Worm (Caenorhabditis elegans): Measurements from ENCODE around the gene C45G7.4.

Gene C45G7.4

DNA sequence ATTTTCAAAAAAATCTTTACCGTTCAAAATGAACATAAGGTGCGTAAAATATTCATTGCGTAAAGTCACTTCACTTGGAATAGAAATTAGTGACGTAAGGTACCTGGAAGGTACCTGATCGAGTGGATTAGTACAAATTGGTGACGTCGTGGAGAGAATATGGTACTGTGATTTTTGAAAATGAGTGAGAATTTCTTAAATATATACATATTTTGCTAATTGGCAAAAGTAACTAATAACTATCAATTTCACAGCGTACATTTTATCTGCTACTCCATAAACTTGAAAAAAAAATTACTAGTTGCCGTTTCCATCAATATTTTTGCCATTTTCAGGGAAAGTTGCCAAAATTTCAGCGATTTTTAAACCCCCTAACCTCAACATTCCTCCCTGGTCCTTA lies 16.1 kb upstream of the C45G7.4 start:
- TF ChIP-seq ztf-11 (tag; optimal IDR thresholded peaks at IDR 0.05): no peak
- no peak for TF ChIP-seq peb-1 (tag; optimal IDR thresholded peaks at IDR 0.05)
- no peak for TF ChIP-seq F13H6.1 (tag; optimal IDR thresholded peaks at IDR 0.05)
- TF ChIP-seq ceh-16 (tag; optimal IDR thresholded peaks at IDR 0.05): no peak
- TF ChIP-seq nhr-129 (tag; optimal IDR thresholded peaks at IDR 0.05): no peak
- no peak for TF ChIP-seq unc-55 (GFP tag; optimal IDR thresholded peaks at IDR 0.05)
- no peak for TF ChIP-seq elt-1 (tag; optimal IDR thresholded peaks at IDR 0.05)
- TF ChIP-seq ceh-82 (tag; optimal IDR thresholded peaks at IDR 0.05): no peak
- TF ChIP-seq crh-2 (tag; optimal IDR thresholded peaks at IDR 0.05): no peak
- no peak for TF ChIP-seq nhr-12 (tag; optimal IDR thresholded peaks at IDR 0.05)
- TF ChIP-seq nhr-10 (tag; optimal IDR thresholded peaks at IDR 0.05): no peak
- no peak for TF ChIP-seq elt-3 (tag; optimal IDR thresholded peaks at IDR 0.05)
- no peak for TF ChIP-seq nhr-11 (tag; optimal IDR thresholded peaks at IDR 0.05)
- TF ChIP-seq mbf-1 (tag; optimal IDR thresholded peaks at IDR 0.05): no peak
- TF ChIP-seq ztf-1 (GFP tag; conservative IDR thresholded peaks at IDR 0.05): no peak
- TF ChIP-seq lsy-2 (tag; optimal IDR thresholded peaks at IDR 0.05): no peak
- no peak for TF ChIP-seq fos-1 (tag; optimal IDR thresholded peaks at IDR 0.05)
- TF ChIP-seq unc-62 (GFP tag; optimal IDR thresholded peaks at IDR 0.05): no peak

DNA sequence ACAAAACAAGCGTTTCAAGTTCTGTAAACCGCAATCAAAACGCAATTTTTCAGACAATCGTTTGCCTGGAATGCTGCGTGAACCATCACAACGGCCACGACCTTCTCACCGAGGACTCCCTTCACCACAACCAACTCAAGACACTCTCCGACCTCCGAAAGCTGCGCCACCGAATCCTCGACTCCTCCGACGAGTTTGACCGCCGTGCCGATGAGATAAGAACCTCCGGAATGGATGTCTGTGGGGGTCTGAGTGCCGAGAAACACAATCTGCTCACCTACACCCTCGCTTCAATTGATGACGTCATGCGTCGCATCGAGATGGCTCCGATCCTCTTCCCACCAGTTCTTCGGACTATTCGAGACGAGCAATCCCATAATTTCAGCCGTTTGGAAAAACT lies 1.6 kb downstream of the C45G7.4 start:
- TF ChIP-seq nhr-10 (tag; optimal IDR thresholded peaks at IDR 0.05) (no peak), nhr-25 (tag; optimal IDR thresholded peaks at IDR 0.05) (no peak), ztf-4 (tag; optimal IDR thresholded peaks at IDR 0.05) (no peak)

DNA sequence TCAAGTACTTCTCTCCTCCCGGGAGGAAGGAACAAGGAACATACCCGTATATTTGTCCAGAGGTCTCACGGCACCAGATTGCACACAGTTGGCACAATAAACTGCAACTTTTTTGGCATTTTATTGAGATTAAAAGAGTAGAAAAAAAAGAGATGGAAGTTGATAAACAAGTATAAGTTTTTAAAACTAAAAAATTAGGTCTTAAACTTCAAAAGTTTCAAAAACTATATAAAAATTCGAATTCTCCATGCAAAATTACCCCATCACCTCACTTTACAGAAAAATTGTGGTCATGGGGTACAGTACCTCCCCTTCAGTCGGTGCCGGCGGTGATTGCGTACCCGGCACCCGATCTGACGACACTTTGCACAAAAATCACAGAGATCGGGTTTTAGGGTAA lies 18.4 kb downstream of the C45G7.4 start, which contains the start of gene C45G7.13:
TSS of gene C45G7.13 (minus strand) at position 101 of the 400 bp plus-strand sequence.
- TF ChIP-seq unc-39 (tag; optimal IDR thresholded peaks at IDR 0.05) (no peak), ztf-1 (GFP tag; conservative IDR thresholded peaks at IDR 0.05) (no peak), nhr-10 (tag; optimal IDR thresholded peaks at IDR 0.05) (no peak)

DNA sequence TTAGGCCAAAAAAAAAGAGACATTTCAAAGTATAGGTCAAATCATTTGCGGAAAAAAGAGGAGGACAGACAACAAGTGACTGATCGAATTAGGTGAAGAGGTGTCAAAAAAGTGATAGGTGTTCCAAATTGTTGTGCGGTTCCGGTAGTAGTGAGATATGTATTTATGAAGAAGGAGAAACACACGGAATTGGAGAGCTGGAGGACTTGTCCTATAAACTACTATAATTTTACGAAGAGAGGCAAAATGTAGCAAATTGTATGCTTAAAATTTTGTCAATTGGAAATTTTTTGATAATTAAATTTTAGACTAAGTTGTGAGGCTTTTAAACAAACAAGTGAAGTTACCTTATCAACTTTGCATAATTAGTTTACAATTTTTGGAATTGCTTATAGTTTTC lies 18.9 kb downstream of the C45G7.4 start:
- no peak for TF ChIP-seq nhr-129 (tag; optimal IDR thresholded peaks at IDR 0.05)

DNA sequence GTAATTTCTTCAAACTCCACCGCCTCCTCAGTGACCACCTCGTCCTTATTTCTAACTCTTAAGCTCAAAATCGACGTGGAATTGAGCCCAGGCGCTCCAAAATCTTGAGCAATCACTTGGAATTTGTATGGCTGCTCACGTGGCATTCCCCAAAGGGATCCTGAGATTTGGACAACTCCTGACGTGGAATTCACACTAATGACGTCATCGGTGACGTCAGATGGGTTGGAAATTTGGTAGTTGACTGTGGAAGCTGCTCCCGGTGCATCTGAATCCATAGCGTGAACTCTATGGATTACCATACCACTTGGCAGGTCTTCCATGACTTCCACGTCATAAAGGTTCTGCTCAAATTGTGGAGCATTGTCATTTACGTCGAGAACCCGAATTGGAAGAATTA lies 22.3 kb downstream of the C45G7.4 start:
- TF ChIP-seq ztf-4 (tag; optimal IDR thresholded peaks at IDR 0.05) (no peak), snpc-4 (tag; optimal IDR thresholded peaks at IDR 0.05) (no peak), dmd-4 (tag; optimal IDR thresholded peaks at IDR 0.05) (no peak), sma-9 (GFP tag; optimal IDR thresholded peaks at IDR 0.05) (no peak), sma-9 (tag; optimal IDR thresholded peaks at IDR 0.05) (no peak), crh-2 (tag; optimal IDR thresholded peaks at IDR 0.05) (no peak)

DNA sequence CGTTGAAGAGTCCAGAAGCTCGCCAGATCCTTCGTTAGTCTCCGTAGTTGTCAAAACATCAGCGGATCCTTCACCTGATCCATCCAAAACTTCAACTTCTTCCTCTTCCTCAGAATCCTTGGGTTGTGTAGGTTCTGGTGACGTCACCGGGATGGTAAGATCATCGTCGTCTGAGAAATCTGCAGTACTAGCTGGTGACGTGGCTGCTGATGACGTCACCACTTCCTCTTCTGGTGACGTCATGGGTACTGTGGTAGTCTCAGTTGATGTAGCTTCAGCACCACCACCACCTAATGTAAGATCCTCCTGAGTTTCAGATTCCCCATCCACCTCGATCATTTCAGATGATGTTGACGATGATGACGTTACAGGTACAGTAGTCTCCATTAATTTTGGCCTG lies 28.6 kb downstream of the C45G7.4 start:
- TF ChIP-seq alr-1 (tag; optimal IDR thresholded peaks at IDR 0.05): no peak
- no peak for TF ChIP-seq elt-1 (tag; optimal IDR thresholded peaks at IDR 0.05)
- TF ChIP-seq elt-3 (tag; optimal IDR thresholded peaks at IDR 0.05): no peak
- TF ChIP-seq lin-13 (GFP tag; optimal IDR thresholded peaks at IDR 0.05): no peak
- no peak for TF ChIP-seq zag-1 (tag; optimal IDR thresholded peaks at IDR 0.05)
- TF ChIP-seq sem-4 (tag; optimal IDR thresholded peaks at IDR 0.05): no peak
- TF ChIP-seq nhr-10 (tag; optimal IDR thresholded peaks at IDR 0.05): no peak
- no peak for TF ChIP-seq nhr-23 (tag; optimal IDR thresholded peaks at IDR 0.05)
- no peak for TF ChIP-seq lin-39 (tag; optimal IDR thresholded peaks at IDR 0.05)
- no peak for TF ChIP-seq nhr-6 (tag; optimal IDR thresholded peaks at IDR 0.05)
- no peak for TF ChIP-seq blmp-1 (tag; optimal IDR thresholded peaks at IDR 0.05; ENCODE audit: insufficient read depth)
- no peak for TF ChIP-seq nhr-237 (tag; optimal IDR thresholded peaks at IDR 0.05)
- no peak for TF ChIP-seq ama-1 (optimal IDR thresholded peaks at IDR 0.05)
- no peak for TF ChIP-seq mab-5 (tag; optimal IDR thresholded peaks at IDR 0.05)
- no peak for TF ChIP-seq nhr-77 (tag; optimal IDR thresholded peaks at IDR 0.05)
- no peak for TF ChIP-seq F13H6.1 (tag; optimal IDR thresholded peaks at IDR 0.05)

Measured in whole organism, L2 larva.